Worm (Caenorhabditis elegans): Measurements from ENCODE around the gene D1022.9.

The D1022.9 gene

DNA sequence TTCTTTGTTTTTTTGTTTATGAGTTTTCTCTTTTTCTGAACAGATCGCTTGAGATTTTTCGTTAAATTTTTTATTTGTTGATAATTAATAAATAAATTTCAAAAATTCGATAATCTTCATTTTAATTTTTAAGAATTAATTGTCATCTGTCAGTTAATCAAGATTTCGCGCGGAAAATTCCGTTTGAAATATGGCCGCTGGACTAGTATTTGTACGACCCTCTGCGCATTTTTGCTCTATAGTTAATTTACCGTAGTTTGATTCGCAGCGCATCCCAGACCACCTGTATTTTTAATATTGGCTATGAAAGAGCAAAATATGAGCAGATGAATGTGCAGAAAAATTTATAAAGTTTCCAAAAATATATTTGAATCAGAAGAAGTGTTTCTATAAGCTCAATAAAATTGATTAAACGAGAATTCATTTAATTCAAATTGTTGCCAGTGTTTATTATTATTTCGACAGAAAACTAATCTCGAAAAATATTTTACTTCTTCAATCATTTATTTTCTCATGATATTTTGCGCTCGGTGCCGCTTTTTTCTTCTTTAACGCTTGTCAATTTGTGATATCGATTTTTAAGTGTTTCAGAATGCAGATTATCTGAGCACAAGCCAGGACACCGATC lies 48.2 kb upstream of the D1022.9 start, which contains the start of gene nfi-1 (continued):
- no peak for TF ChIP-seq jun-1 (tag; optimal IDR thresholded peaks at IDR 0.05)
- TF ChIP-seq lim-7 (GFP tag; IDR thresholded peaks at IDR 0.05) = no peak
- TF ChIP-seq nhr-10 (tag; optimal IDR thresholded peaks at IDR 0.05) = no peak
- TF ChIP-seq snpc-1.2 (GFP tag; IDR thresholded peaks at IDR 0.05) = no peak
- TF ChIP-seq mes-2 (tag; optimal IDR thresholded peaks at IDR 0.05; ENCODE audit: poor library complexity, severe bottlenecking) = peak; percentile 93
- TF ChIP-seq nhr-237 (tag; optimal IDR thresholded peaks at IDR 0.05) = no peak

ce11 chrII:7534934-7535333 lies 45.4 kb upstream of the D1022.9 start, which contains the start of gene ZK1290.13:
TSS of gene ZK1290.13 (plus strand) at chrII:7535006.
- peak; percentile 58 for TF ChIP-seq pqm-1 (tag; optimal IDR thresholded peaks at IDR 0.05)
- TF ChIP-seq F37D6.2 (tag; optimal IDR thresholded peaks at IDR 0.05) = no peak
- TF ChIP-seq lin-39 (tag; optimal IDR thresholded peaks at IDR 0.05) = no peak
- no peak for TF ChIP-seq mdl-1 (tag; optimal IDR thresholded peaks at IDR 0.05)
- TF ChIP-seq dmd-9 (GFP tag; IDR thresholded peaks at IDR 0.05) = no peak
- TF ChIP-seq ctbp-1 (GFP tag; IDR thresholded peaks at IDR 0.05) = no peak
- TF ChIP-seq lin-1 (GFP tag; IDR thresholded peaks at IDR 0.05) = no peak
- TF ChIP-seq Y75B8A.6 (GFP tag; IDR thresholded peaks at IDR 0.05) = no peak
- no peak for TF ChIP-seq F10B5.3 (tag; optimal IDR thresholded peaks at IDR 0.05)
- TF ChIP-seq aly-2 (tag; optimal IDR thresholded peaks at IDR 0.05) = no peak
- peak; percentile 6 for TF ChIP-seq hlh-11 (tag; optimal IDR thresholded peaks at IDR 0.05)
- no peak for TF ChIP-seq ztf-7 (tag; optimal IDR thresholded peaks at IDR 0.05)
- TF ChIP-seq T26A8.4 (GFP tag; IDR thresholded peaks at IDR 0.05) = no peak
- TF ChIP-seq ama-1 (optimal IDR thresholded peaks at IDR 0.05) = no peak
- no peak for TF ChIP-seq daf-12 (tag; optimal IDR thresholded peaks at IDR 0.05)
- TF ChIP-seq cey-2 (tag; optimal IDR thresholded peaks at IDR 0.05; ENCODE audit: borderline replicate concordance, insufficient read depth) = no peak
- no peak for TF ChIP-seq ceh-82 (tag; optimal IDR thresholded peaks at IDR 0.05)
- no peak for TF ChIP-seq sdz-12 (GFP tag; optimal IDR thresholded peaks at IDR 0.05)
- no peak for TF ChIP-seq lsy-2 (tag; optimal IDR thresholded peaks at IDR 0.05)
- peak; percentile 30 for TF ChIP-seq dve-1 (tag; optimal IDR thresholded peaks at IDR 0.05; ENCODE audit: insufficient read depth)
- no peak for TF ChIP-seq jun-1 (tag; optimal IDR thresholded peaks at IDR 0.05)
- TF ChIP-seq daf-19 (GFP tag; conservative IDR thresholded peaks at IDR 0.05) = no peak
- TF ChIP-seq daf-16 (GFP tag; optimal IDR thresholded peaks at IDR 0.05) = no peak
- TF ChIP-seq daf-16 (tag; optimal IDR thresholded peaks at IDR 0.05) = peak; percentile 5
- no peak for TF ChIP-seq ceh-44 (GFP tag; IDR thresholded peaks at IDR 0.05)
- TF ChIP-seq F44E2.7 (GFP tag; IDR thresholded peaks at IDR 0.05) = no peak
- TF ChIP-seq zfp-2 (tag; optimal IDR thresholded peaks at IDR 0.05) = no peak
- TF ChIP-seq nhr-77 (tag; optimal IDR thresholded peaks at IDR 0.05) = no peak
- TF ChIP-seq aha-1 (tag) = no peak
- no peak for TF ChIP-seq Y48G9A.11 (GFP tag; IDR thresholded peaks at IDR 0.05)
- no peak for TF ChIP-seq snpc-1.2 (GFP tag; IDR thresholded peaks at IDR 0.05)

ce11 chrII:7534369-7534768 lies 44.9 kb upstream of the D1022.9 start, which contains the start of gene wrt-10:
TSS of gene wrt-10 (minus strand) at chrII:7534563.
- TF ChIP-seq cey-2 (tag; optimal IDR thresholded peaks at IDR 0.05; ENCODE audit: borderline replicate concordance, insufficient read depth) = no peak
- no peak for TF ChIP-seq sdz-12 (GFP tag; optimal IDR thresholded peaks at IDR 0.05)
- no peak for TF ChIP-seq dmd-9 (GFP tag; IDR thresholded peaks at IDR 0.05)
- no peak for TF ChIP-seq zip-11 (GFP tag; IDR thresholded peaks at IDR 0.05)
- TF ChIP-seq skn-1 (tag; optimal IDR thresholded peaks at IDR 0.05) = no peak
- TF ChIP-seq tra-1 (GFP tag; IDR thresholded peaks at IDR 0.05) = no peak
- no peak for TF ChIP-seq pha-4 (GFP tag; IDR thresholded peaks at IDR 0.05)
- no peak for TF ChIP-seq pha-4 (tag; optimal IDR thresholded peaks at IDR 0.05)
- no peak for TF ChIP-seq Y75B8A.6 (GFP tag; IDR thresholded peaks at IDR 0.05)
- no peak for TF ChIP-seq ama-1 (optimal IDR thresholded peaks at IDR 0.05)
- no peak for TF ChIP-seq nhr-77 (tag; optimal IDR thresholded peaks at IDR 0.05)
- no peak for TF ChIP-seq zfp-2 (tag; optimal IDR thresholded peaks at IDR 0.05)
- TF ChIP-seq hlh-11 (tag; optimal IDR thresholded peaks at IDR 0.05) = no peak
- TF ChIP-seq aly-2 (tag; optimal IDR thresholded peaks at IDR 0.05) = no peak
- TF ChIP-seq pqm-1 (tag; optimal IDR thresholded peaks at IDR 0.05) = no peak
- TF ChIP-seq dmd-6 (GFP tag; IDR thresholded peaks at IDR 0.05) = no peak

Data from whole organism, L4 larva.